Worm (Caenorhabditis elegans): Measurements from ENCODE around the gene F35H8.4.

The F35H8.4 gene

DNA sequence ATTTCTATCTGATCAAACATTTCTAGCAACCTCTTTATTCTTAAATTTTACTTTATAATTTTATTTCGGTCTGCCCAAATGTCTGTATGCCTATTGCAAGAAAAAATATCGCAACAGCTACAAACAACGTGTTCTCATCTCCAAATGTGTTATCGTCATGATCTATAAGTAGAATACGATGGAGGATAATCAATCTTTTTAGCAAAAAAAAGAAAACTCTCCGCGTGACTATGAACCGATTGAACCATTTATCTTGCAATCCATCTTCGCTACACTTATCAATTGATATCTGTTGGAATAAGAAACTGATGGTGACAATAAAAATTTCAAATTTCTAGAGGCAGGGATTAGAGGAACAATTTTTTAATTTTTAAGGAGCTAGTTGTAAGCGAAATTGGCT lies 46.1 kb upstream of the F35H8.4 start (continued):
- no peak for TF ChIP-seq ceh-88 (GFP tag; IDR thresholded peaks at IDR 0.05)
- TF ChIP-seq unc-98 (GFP tag; IDR thresholded peaks at IDR 0.05) = no peak
- no peak for TF ChIP-seq unc-86 (tag; optimal IDR thresholded peaks at IDR 0.05)
- no peak for TF ChIP-seq egl-27 (tag; optimal IDR thresholded peaks at IDR 0.05)
- no peak for TF ChIP-seq efl-3 (GFP tag; optimal IDR thresholded peaks at IDR 0.05)
- TF ChIP-seq lin-14 (GFP tag; optimal IDR thresholded peaks at IDR 0.05) = peak; percentile 43
- no peak for TF ChIP-seq rnt-1 (tag; optimal IDR thresholded peaks at IDR 0.05)
- TF ChIP-seq tlp-1 (tag; optimal IDR thresholded peaks at IDR 0.05) = no peak
- TF ChIP-seq pag-3 (tag; optimal IDR thresholded peaks at IDR 0.05; ENCODE audit: borderline replicate concordance, insufficient read depth) = no peak
- no peak for TF ChIP-seq swsn-7 (tag; optimal IDR thresholded peaks at IDR 0.05)
- TF ChIP-seq nhr-237 (tag; optimal IDR thresholded peaks at IDR 0.05) = no peak
- TF ChIP-seq hlh-17 (GFP tag; optimal IDR thresholded peaks at IDR 0.05; ENCODE audit: borderline replicate concordance) = no peak
- TF ChIP-seq lir-3 (tag; optimal IDR thresholded peaks at IDR 0.05; ENCODE audit: poor library complexity) = no peak
- no peak for TF ChIP-seq grh-1 (GFP tag; IDR thresholded peaks at IDR 0.05)
- no peak for TF ChIP-seq sptf-1 (tag; optimal IDR thresholded peaks at IDR 0.05)
- TF ChIP-seq lin-13 (GFP tag; optimal IDR thresholded peaks at IDR 0.05) = no peak
- no peak for TF ChIP-seq nhr-84 (tag; optimal IDR thresholded peaks at IDR 0.05)
- no peak for TF ChIP-seq ama-1 (optimal IDR thresholded peaks at IDR 0.05)
- TF ChIP-seq snu-23 (GFP tag; optimal IDR thresholded peaks at IDR 0.05) = peak; percentile 8
- no peak for TF ChIP-seq ceh-63 (GFP tag; optimal IDR thresholded peaks at IDR 0.05)
- TF ChIP-seq blmp-1 (tag; optimal IDR thresholded peaks at IDR 0.05) = peak; percentile 78
- no peak for TF ChIP-seq elt-2 (tag; optimal IDR thresholded peaks at IDR 0.05)
- no peak for TF ChIP-seq nhr-11 (tag; optimal IDR thresholded peaks at IDR 0.05)
- TF ChIP-seq fkh-10 (GFP tag; optimal IDR thresholded peaks at IDR 0.05) = no peak

DNA sequence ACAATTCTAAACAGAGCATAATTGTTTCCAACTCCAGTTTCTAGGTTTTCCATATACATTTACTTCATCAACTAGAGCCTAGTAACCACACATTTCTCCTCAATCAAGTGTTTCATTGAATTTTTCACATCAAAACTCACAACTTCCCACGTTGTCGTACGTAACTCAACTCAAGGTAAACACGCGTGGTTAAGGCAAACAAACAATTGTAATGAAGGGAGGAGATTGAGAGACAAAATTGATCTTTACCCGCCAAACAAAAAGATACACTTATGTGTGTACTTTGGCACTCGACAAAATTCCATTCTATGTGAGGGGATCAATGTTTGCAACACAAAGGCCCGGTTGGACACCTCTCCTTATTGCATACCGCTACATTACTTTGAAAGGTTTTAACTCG lies 45.5 kb upstream of the F35H8.4 start, which contains the start of gene nhr-19:
nhr-19 (minus strand) TSS at position 191 of the 400 bp plus-strand sequence.
- peak; percentile 9 for TF ChIP-seq ama-1 (optimal IDR thresholded peaks at IDR 0.05)
- peak; percentile 30 for TF ChIP-seq C16A3.4 (tag; optimal IDR thresholded peaks at IDR 0.05)
- no peak for TF ChIP-seq nhr-85 (tag)
- TF ChIP-seq nhr-12 (tag; optimal IDR thresholded peaks at IDR 0.05) = no peak
- TF ChIP-seq pqm-1 (tag; optimal IDR thresholded peaks at IDR 0.05) = no peak
- TF ChIP-seq ceh-63 (GFP tag; optimal IDR thresholded peaks at IDR 0.05) = no peak
- no peak for TF ChIP-seq mef-2 (tag; optimal IDR thresholded peaks at IDR 0.05)
- no peak for TF ChIP-seq efl-1 (optimal IDR thresholded peaks at IDR 0.05)
- no peak for TF ChIP-seq efl-1 (GFP tag; optimal IDR thresholded peaks at IDR 0.05 in 1 of 2)
- TF ChIP-seq ceh-82 (tag; optimal IDR thresholded peaks at IDR 0.05) = no peak
- TF ChIP-seq lin-39 (tag; optimal IDR thresholded peaks at IDR 0.05) = no peak
- no peak for TF ChIP-seq fkh-4 (tag; optimal IDR thresholded peaks at IDR 0.05; ENCODE audit: borderline replicate concordance)
- TF ChIP-seq hpl-2 (GFP tag; optimal IDR thresholded peaks at IDR 0.05) = no peak
- TF ChIP-seq nhr-28 (tag; optimal IDR thresholded peaks at IDR 0.05) = no peak
- no peak for TF ChIP-seq pag-3 (tag; optimal IDR thresholded peaks at IDR 0.05; ENCODE audit: borderline replicate concordance, insufficient read depth)
- peak; percentile 8 for TF ChIP-seq snu-23 (GFP tag; optimal IDR thresholded peaks at IDR 0.05)
- no peak for TF ChIP-seq lir-3 (tag; optimal IDR thresholded peaks at IDR 0.05; ENCODE audit: poor library complexity)
- peak; percentile 3 for TF ChIP-seq nhr-47 (tag; optimal IDR thresholded peaks at IDR 0.05)
- TF ChIP-seq alr-1 (tag; optimal IDR thresholded peaks at IDR 0.05; ENCODE audit: borderline replicate concordance) = no peak
- TF ChIP-seq snpc-4 (tag; optimal IDR thresholded peaks at IDR 0.05) = no peak
- TF ChIP-seq blmp-1 (tag; optimal IDR thresholded peaks at IDR 0.05) = no peak
- TF ChIP-seq ces-1 (GFP tag; optimal IDR thresholded peaks at IDR 0.05) = no peak
- TF ChIP-seq lin-35 (GFP tag; optimal IDR thresholded peaks at IDR 0.05) = no peak
- no peak for TF ChIP-seq tlp-1 (tag; optimal IDR thresholded peaks at IDR 0.05)
- peak; percentile 65 for TF ChIP-seq lin-14 (GFP tag; optimal IDR thresholded peaks at IDR 0.05)
- TF ChIP-seq dpl-1 (GFP tag; optimal IDR thresholded peaks at IDR 0.05) = no peak
- TF ChIP-seq vab-15 (tag; optimal IDR thresholded peaks at IDR 0.05) = no peak
- TF ChIP-seq rnt-1 (tag; optimal IDR thresholded peaks at IDR 0.05) = no peak
- no peak for TF ChIP-seq irx-1 (tag; optimal IDR thresholded peaks at IDR 0.05)
- TF ChIP-seq lsy-2 (tag; optimal IDR thresholded peaks at IDR 0.05) = peak in 1 of 2 experiments; percentile 13
- peak; percentile 9 for TF ChIP-seq fos-1 (tag; optimal IDR thresholded peaks at IDR 0.05)
- no peak for TF ChIP-seq sptf-1 (tag; optimal IDR thresholded peaks at IDR 0.05)
- no peak for TF ChIP-seq lin-15B (tag; optimal IDR thresholded peaks at IDR 0.05)
- no peak for TF ChIP-seq unc-62 (GFP tag; optimal IDR thresholded peaks at IDR 0.05)
- no peak for TF ChIP-seq Y116A8C.19 (tag; optimal IDR thresholded peaks at IDR 0.05; ENCODE audit: borderline replicate concordance)
- TF ChIP-seq nhr-76 (tag; optimal IDR thresholded peaks at IDR 0.05) = no peak
- TF ChIP-seq ceh-8 (GFP tag; optimal IDR thresholded peaks at IDR 0.05) = no peak
- TF ChIP-seq ets-5 (GFP tag; IDR thresholded peaks at IDR 0.05) = no peak
